Comparison of ENCODE assay signal across 3 worm cellular contexts in the genomic region with DNA sequence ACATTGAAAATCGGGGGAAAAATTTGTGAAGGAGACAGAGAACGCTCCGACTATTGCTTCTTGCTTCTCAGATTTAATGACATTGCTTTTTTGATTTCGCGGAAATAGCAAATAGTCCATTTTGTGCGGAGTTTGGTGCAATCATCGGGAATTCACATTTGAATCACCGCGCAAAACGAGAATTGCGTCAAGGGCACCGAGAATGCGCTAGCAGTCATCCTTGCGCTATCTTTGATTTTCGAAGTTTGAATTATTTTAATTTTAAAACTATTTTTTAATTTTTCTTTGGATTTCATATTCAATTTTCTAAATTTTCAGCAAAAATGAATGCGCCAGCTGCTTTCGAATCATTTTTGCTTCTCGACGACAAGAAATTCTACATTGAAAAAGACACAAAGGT.
TF ChIP-seq lines count a peak whose summit lies in the region.

rpb-11 (plus strand) TSS at position 319 of the 400 bp plus-strand sequence.

TF ChIP-seq in whole organism, L1 larva, 84 proteins besides CTCF, POLR2A, EP300 and RAD21 (continued from another document and continues in another):
- TF ChIP-seq unc-130 (tag; optimal IDR thresholded peaks at IDR 0.05; lab: Kevin White, UChicago) = peak; percentile 96
- peak; percentile 71 for TF ChIP-seq F16B12.6 (tag; optimal IDR thresholded peaks at IDR 0.05; lab: Kevin White, UChicago)
- TF ChIP-seq elt-3 (tag; optimal IDR thresholded peaks at IDR 0.05; lab: Kevin White, UChicago) = peak in 4 of 6 experiments; percentile 52 to 93 (median 80)
- no peak for TF ChIP-seq Y116A8C.19 (tag; optimal IDR thresholded peaks at IDR 0.05; lab: Kevin White, UChicago; ENCODE audit: borderline replicate concordance)
- peak; percentile 86 for TF ChIP-seq aly-2 (tag; optimal IDR thresholded peaks at IDR 0.05; lab: Kevin White, UChicago)
- TF ChIP-seq dsc-1 (tag; optimal IDR thresholded peaks at IDR 0.05; lab: Kevin White, UChicago) = peak; percentile 96
- TF ChIP-seq unc-62 (GFP tag; optimal IDR thresholded peaks at IDR 0.05; lab: Kevin White, UChicago) = peak; percentile 16
- no peak for TF ChIP-seq hlh-17 (GFP tag; optimal IDR thresholded peaks at IDR 0.05; lab: Kevin White, UChicago; ENCODE audit: borderline replicate concordance)
- TF ChIP-seq efl-1 (optimal IDR thresholded peaks at IDR 0.05; lab: Kevin White, UChicago) = peak; percentile 95 to 99
- TF ChIP-seq efl-1 (GFP tag; optimal IDR thresholded peaks at IDR 0.05 in 1 of 2; lab: Kevin White, UChicago) = peak; percentile 99 to 100
- TF ChIP-seq mep-1 (tag; optimal IDR thresholded peaks at IDR 0.05; lab: Kevin White, UChicago) = peak; percentile 99
- TF ChIP-seq ama-1 (optimal IDR thresholded peaks at IDR 0.05; lab: Kevin White, UChicago) = peak; percentile 82
- TF ChIP-seq hpl-2 (GFP tag; optimal IDR thresholded peaks at IDR 0.05; lab: Kevin White, UChicago) = peak; percentile 68
- peak in 1 of 2 experiments; percentile 88 for TF ChIP-seq ztf-11 (tag; optimal IDR thresholded peaks at IDR 0.05; lab: Kevin White, UChicago)
- no peak for TF ChIP-seq alr-1 (tag; optimal IDR thresholded peaks at IDR 0.05; lab: Kevin White, UChicago; ENCODE audit: borderline replicate concordance)
- TF ChIP-seq C34B4.2 (tag; optimal IDR thresholded peaks at IDR 0.05; lab: Kevin White, UChicago) = peak; percentile 69
- TF ChIP-seq ces-1 (GFP tag; optimal IDR thresholded peaks at IDR 0.05; lab: Kevin White, UChicago) = no peak
- peak; percentile 90 for TF ChIP-seq jun-1 (tag; optimal IDR thresholded peaks at IDR 0.05; lab: Kevin White, UChicago)
- peak in 1 of 2 experiments; percentile 86 for TF ChIP-seq mdl-1 (tag; optimal IDR thresholded peaks at IDR 0.05; lab: Kevin White, UChicago)
- peak; percentile 97 for TF ChIP-seq snu-23 (GFP tag; optimal IDR thresholded peaks at IDR 0.05; lab: Kevin White, UChicago)
- no peak for TF ChIP-seq tlp-1 (tag; optimal IDR thresholded peaks at IDR 0.05; lab: Kevin White, UChicago)
- peak; percentile 99 to 100 for TF ChIP-seq lin-35 (GFP tag; optimal IDR thresholded peaks at IDR 0.05; lab: Kevin White, UChicago)
- no peak for TF ChIP-seq ceh-63 (GFP tag; optimal IDR thresholded peaks at IDR 0.05; lab: Kevin White, UChicago)
- peak; percentile 95 for TF ChIP-seq swsn-7 (tag; optimal IDR thresholded peaks at IDR 0.05; lab: Kevin White, UChicago)
- TF ChIP-seq nhr-19 (GFP tag; conservative IDR thresholded peaks at IDR 0.05; lab: Robert Waterston, UW) = peak; percentile 96
- no peak for TF ChIP-seq pqm-1 (tag; optimal IDR thresholded peaks at IDR 0.05; lab: Kevin White, UChicago)
- TF ChIP-seq hlh-4 (tag; optimal IDR thresholded peaks at IDR 0.05; lab: Kevin White, UChicago) = no peak
- peak; percentile 98 for TF ChIP-seq C16A3.4 (tag; optimal IDR thresholded peaks at IDR 0.05; lab: Kevin White, UChicago)
- peak; percentile 90 for TF ChIP-seq lin-15B (tag; optimal IDR thresholded peaks at IDR 0.05; lab: Kevin White, UChicago)
- TF ChIP-seq elt-2 (tag; optimal IDR thresholded peaks at IDR 0.05; lab: Kevin White, UChicago) = peak; percentile 84
- peak; percentile 85 for TF ChIP-seq C04F5.9 (tag; optimal IDR thresholded peaks at IDR 0.05; lab: Kevin White, UChicago)
- TF ChIP-seq skn-1 (tag; optimal IDR thresholded peaks at IDR 0.05; lab: Kevin White, UChicago) = peak; percentile 90
- no peak for TF ChIP-seq nhr-12 (tag; optimal IDR thresholded peaks at IDR 0.05; lab: Kevin White, UChicago)
- TF ChIP-seq xbp-1 (tag; optimal IDR thresholded peaks at IDR 0.05; lab: Kevin White, UChicago) = peak; percentile 95
- peak; percentile 93 for TF ChIP-seq fkh-8 (tag; optimal IDR thresholded peaks at IDR 0.05; lab: Kevin White, UChicago)
- TF ChIP-seq aha-1 (tag; optimal IDR thresholded peaks at IDR 0.05; lab: Kevin White, UChicago) = peak; percentile 55
- peak; percentile 64 for TF ChIP-seq fkh-10 (GFP tag; optimal IDR thresholded peaks at IDR 0.05; lab: Kevin White, UChicago)
- TF ChIP-seq nhr-237 (tag; optimal IDR thresholded peaks at IDR 0.05; lab: Kevin White, UChicago) = peak; percentile 66
- no peak for TF ChIP-seq sptf-1 (tag; optimal IDR thresholded peaks at IDR 0.05; lab: Kevin White, UChicago)
- TF ChIP-seq unc-98 (GFP tag; IDR thresholded peaks at IDR 0.05; lab: Robert Waterston, UW) = peak; percentile 58; the same call in 1 of the 2 replicates
- peak; percentile 98 for TF ChIP-seq lin-39 (tag; optimal IDR thresholded peaks at IDR 0.05; lab: Kevin White, UChicago)

TF ChIP-seq in whole organism, L3 larva, 47 proteins besides CTCF, POLR2A, EP300 and RAD21 (continued from another document):
- peak; percentile 93 for TF ChIP-seq nfya-1 (tag; optimal IDR thresholded peaks at IDR 0.05; lab: Kevin White, UChicago; ENCODE audit: insufficient read depth)
- TF ChIP-seq lin-39 (tag; optimal IDR thresholded peaks at IDR 0.05; lab: Kevin White, UChicago) = peak; percentile 67
- TF ChIP-seq ceh-16 (tag; optimal IDR thresholded peaks at IDR 0.05; lab: Kevin White, UChicago) = no peak
- TF ChIP-seq nhr-237 (tag; optimal IDR thresholded peaks at IDR 0.05; lab: Kevin White, UChicago) = no peak
- TF ChIP-seq nhr-28 (tag; optimal IDR thresholded peaks at IDR 0.05; lab: Kevin White, UChicago) = no peak
- TF ChIP-seq pqm-1 (tag; optimal IDR thresholded peaks at IDR 0.05; lab: Kevin White, UChicago) = peak; percentile 56
- TF ChIP-seq mdl-1 (tag; optimal IDR thresholded peaks at IDR 0.05; lab: Kevin White, UChicago) = no peak
- peak; percentile 58 for TF ChIP-seq hmg-11 (tag; optimal IDR thresholded peaks at IDR 0.05; lab: Kevin White, UChicago)
- TF ChIP-seq nhr-11 (tag; optimal IDR thresholded peaks at IDR 0.05; lab: Kevin White, UChicago) = no peak
- TF ChIP-seq R02D3.7 (tag; optimal IDR thresholded peaks at IDR 0.05; lab: Kevin White, UChicago) = peak; percentile 85
- TF ChIP-seq ceh-28 (tag; optimal IDR thresholded peaks at IDR 0.05; lab: Kevin White, UChicago) = peak; percentile 81
- TF ChIP-seq nhr-67 (tag; optimal IDR thresholded peaks at IDR 0.05; lab: Kevin White, UChicago) = no peak
- peak; percentile 84 for TF ChIP-seq nhr-25 (tag; optimal IDR thresholded peaks at IDR 0.05; lab: Kevin White, UChicago)
- TF ChIP-seq pha-4 (tag; optimal IDR thresholded peaks at IDR 0.05; lab: Kevin White, UChicago) = peak; percentile 98
- no peak for TF ChIP-seq ama-1 (optimal IDR thresholded peaks at IDR 0.05; lab: Kevin White, UChicago)
- TF ChIP-seq nhr-12 (tag; optimal IDR thresholded peaks at IDR 0.05; lab: Kevin White, UChicago) = no peak
- TF ChIP-seq eor-1 (tag; optimal IDR thresholded peaks at IDR 0.05; lab: Kevin White, UChicago) = no peak
- peak; percentile 26 for TF ChIP-seq unc-62 (GFP tag; optimal IDR thresholded peaks at IDR 0.05; lab: Kevin White, UChicago)
- TF ChIP-seq egl-5 (tag; optimal IDR thresholded peaks at IDR 0.05; lab: Kevin White, UChicago) = no peak
- peak; percentile 91 for TF ChIP-seq tbx-2 (tag; optimal IDR thresholded peaks at IDR 0.05; lab: Kevin White, UChicago)
- TF ChIP-seq ZK546.5 (tag; optimal IDR thresholded peaks at IDR 0.05; lab: Kevin White, UChicago) = no peak
- TF ChIP-seq fkh-10 (GFP tag; optimal IDR thresholded peaks at IDR 0.05; lab: Kevin White, UChicago) = peak; percentile 81
- no peak for TF ChIP-seq egl-27 (tag; optimal IDR thresholded peaks at IDR 0.05; lab: Kevin White, UChicago)
- no peak for TF ChIP-seq elt-3 (tag; optimal IDR thresholded peaks at IDR 0.05; lab: Kevin White, UChicago)
- TF ChIP-seq elt-1 (tag; optimal IDR thresholded peaks at IDR 0.05; lab: Kevin White, UChicago) = peak; percentile 66
- TF ChIP-seq sea-2 (GFP tag; optimal IDR thresholded peaks at IDR 0.05; lab: Kevin White, UChicago) = no peak
- peak; percentile 56 for TF ChIP-seq aly-2 (tag; optimal IDR thresholded peaks at IDR 0.05; lab: Kevin White, UChicago)
- no peak for TF ChIP-seq mml-1 (tag; optimal IDR thresholded peaks at IDR 0.05; lab: Kevin White, UChicago)
- peak; percentile 44 for TF ChIP-seq zag-1 (tag; optimal IDR thresholded peaks at IDR 0.05; lab: Kevin White, UChicago)

TF ChIP-seq in whole organism, young adult, 124 proteins besides CTCF, POLR2A, EP300 and RAD21 (continued from another document and continues in another):
- peak; percentile 12 for TF ChIP-seq nhr-90 (tag; optimal IDR thresholded peaks at IDR 0.05; lab: Kevin White, UChicago)
- no peak for TF ChIP-seq nhr-120 (GFP tag; IDR thresholded peaks at IDR 0.05; lab: Robert Waterston, UW)
- peak; percentile 82 for TF ChIP-seq lir-1 (GFP tag; conservative IDR thresholded peaks at IDR 0.05; lab: Robert Waterston, UW)
- TF ChIP-seq F57A8.1 (GFP tag; optimal IDR thresholded peaks at IDR 0.05; lab: Kevin White, UChicago) = no peak
- peak; percentile 74 for TF ChIP-seq xnd-1 (tag; optimal IDR thresholded peaks at IDR 0.05; lab: Kevin White, UChicago)
- TF ChIP-seq chd-7 (tag; optimal IDR thresholded peaks at IDR 0.05; lab: Kevin White, UChicago) = peak; percentile 63
- no peak for TF ChIP-seq aptf-2 (GFP tag; conservative IDR thresholded peaks at IDR 0.05; lab: Robert Waterston, UW)
- TF ChIP-seq nfya-2 (GFP tag; IDR thresholded peaks at IDR 0.05; lab: Robert Waterston, UW) = no peak
- TF ChIP-seq lag-1 (GFP tag; IDR thresholded peaks at IDR 0.05; lab: Robert Waterston, UW) = no peak
- peak; percentile 72 for TF ChIP-seq ceh-27 (GFP tag; optimal IDR thresholded peaks at IDR 0.05; lab: Kevin White, UChicago)
- TF ChIP-seq Y67H2A.10 (GFP tag; conservative IDR thresholded peaks at IDR 0.05; lab: Robert Waterston, UW) = no peak
- no peak for TF ChIP-seq mxl-1 (tag; optimal IDR thresholded peaks at IDR 0.05; lab: Kevin White, UChicago)
- TF ChIP-seq mes-4 (tag; optimal IDR thresholded peaks at IDR 0.05; lab: Kevin White, UChicago) = no peak
- no peak for TF ChIP-seq ets-4 (GFP tag; optimal IDR thresholded peaks at IDR 0.05; lab: Kevin White, UChicago)
- TF ChIP-seq sdz-38 (tag; optimal IDR thresholded peaks at IDR 0.05; lab: Kevin White, UChicago) = no peak
- TF ChIP-seq Y79H2A.3 (GFP tag; conservative IDR thresholded peaks at IDR 0.05; lab: Robert Waterston, UW) = no peak
- peak; percentile 2 for TF ChIP-seq B0261.1 (tag; optimal IDR thresholded peaks at IDR 0.05; lab: Kevin White, UChicago)
- TF ChIP-seq ccch-3 (GFP tag; optimal IDR thresholded peaks at IDR 0.05; lab: Kevin White, UChicago) = no peak
- TF ChIP-seq hlh-12 (tag; optimal IDR thresholded peaks at IDR 0.05; lab: Kevin White, UChicago) = no peak
- TF ChIP-seq snpc-1.3 (tag; optimal IDR thresholded peaks at IDR 0.05; lab: Kevin White, UChicago; ENCODE audit: insufficient read depth) = no peak
- 0 out of 2 replicates have a peak, but pooled peaks have one; percentile 63 for TF ChIP-seq let-526 (GFP tag; IDR thresholded peaks at IDR 0.05; lab: Robert Waterston, UW)
- TF ChIP-seq F52B5.7 (tag; optimal IDR thresholded peaks at IDR 0.05; lab: Kevin White, UChicago) = no peak
- TF ChIP-seq egl-44 (GFP tag; IDR thresholded peaks at IDR 0.05; lab: Robert Waterston, UW) = 0 out of 2 replicates have a peak, but pooled peaks have one; percentile 28
- peak; percentile 91 for TF ChIP-seq dox-1 (GFP tag; IDR thresholded peaks at IDR 0.05; lab: Robert Waterston, UW)
- TF ChIP-seq cebp-1 (GFP tag; IDR thresholded peaks at IDR 0.05; lab: Robert Waterston, UW) = no peak
- TF ChIP-seq cebp-1 (tag; optimal IDR thresholded peaks at IDR 0.05; lab: Kevin White, UChicago) = peak; percentile 88
- no peak for TF ChIP-seq hlh-26 (GFP tag; conservative IDR thresholded peaks at IDR 0.05; lab: Robert Waterston, UW)
- TF ChIP-seq lin-35 (GFP tag; optimal IDR thresholded peaks at IDR 0.05; lab: Kevin White, UChicago) = peak; percentile 80 to 98 (median 90)
- TF ChIP-seq C06A6.2 (GFP tag; conservative IDR thresholded peaks at IDR 0.05; lab: Robert Waterston, UW) = peak; percentile 83
- TF ChIP-seq die-1 (tag; optimal IDR thresholded peaks at IDR 0.05; lab: Kevin White, UChicago) = no peak
- no peak for TF ChIP-seq ama-1 (optimal IDR thresholded peaks at IDR 0.05; lab: Kevin White, UChicago)
- no peak for TF ChIP-seq ama-1 (GFP tag; optimal IDR thresholded peaks at IDR 0.05; lab: Kevin White, UChicago)
- peak; percentile 91 for TF ChIP-seq madf-6 (GFP tag; IDR thresholded peaks at IDR 0.05; lab: Robert Waterston, UW)
- TF ChIP-seq lsl-1 (GFP tag; optimal IDR thresholded peaks at IDR 0.05; lab: Kevin White, UChicago) = peak; percentile 79
- no peak for TF ChIP-seq tbx-9 (tag; optimal IDR thresholded peaks at IDR 0.05; lab: Kevin White, UChicago; ENCODE audit: borderline replicate concordance)
- TF ChIP-seq hsf-1 (GFP tag; IDR thresholded peaks at IDR 0.05; lab: Robert Waterston, UW) = peak; percentile 74
- no peak for TF ChIP-seq F55B11.4 (tag; optimal IDR thresholded peaks at IDR 0.05; lab: Kevin White, UChicago; ENCODE audit: borderline replicate concordance, insufficient read depth)
- TF ChIP-seq ztf-28 (GFP tag; IDR thresholded peaks at IDR 0.05; lab: Robert Waterston, UW) = 0 out of 2 replicates have a peak, but pooled peaks have one; percentile 33
- peak; percentile 96 for TF ChIP-seq mcd-1 (GFP tag; IDR thresholded peaks at IDR 0.05; lab: Robert Waterston, UW)
- no peak for TF ChIP-seq egl-18 (GFP tag; IDR thresholded peaks at IDR 0.05; lab: Robert Waterston, UW)
- TF ChIP-seq pha-4 (tag; optimal IDR thresholded peaks at IDR 0.05; lab: Kevin White, UChicago) = peak; percentile 48
- no peak for TF ChIP-seq T26A5.8 (tag; optimal IDR thresholded peaks at IDR 0.05; lab: Kevin White, UChicago)
- TF ChIP-seq tlf-1 (GFP tag; optimal IDR thresholded peaks at IDR 0.05; lab: Kevin White, UChicago) = peak; percentile 91
- TF ChIP-seq snpc-3.4 (tag; optimal IDR thresholded peaks at IDR 0.05; lab: Kevin White, UChicago) = peak; percentile 77
- TF ChIP-seq akir-1 (GFP tag; optimal IDR thresholded peaks at IDR 0.05; lab: Kevin White, UChicago) = no peak
- TF ChIP-seq him-1 (tag; optimal IDR thresholded peaks at IDR 0.05; lab: Kevin White, UChicago) = peak; percentile 38
- TF ChIP-seq unc-130 (GFP tag; optimal IDR thresholded peaks at IDR 0.05; lab: Kevin White, UChicago) = peak; percentile 67
- TF ChIP-seq ceh-79 (tag; optimal IDR thresholded peaks at IDR 0.05; lab: Kevin White, UChicago) = no peak
- TF ChIP-seq ceh-100 (GFP tag; IDR thresholded peaks at IDR 0.05; lab: Robert Waterston, UW) = peak; percentile 95
- TF ChIP-seq nfya-1 (tag; optimal IDR thresholded peaks at IDR 0.05; lab: Kevin White, UChicago; ENCODE audit: borderline replicate concordance, insufficient read depth) = no peak
- TF ChIP-seq efl-1 (GFP tag; optimal IDR thresholded peaks at IDR 0.05; lab: Kevin White, UChicago) = peak; percentile 91
- TF ChIP-seq F57C9.4 (tag; optimal IDR thresholded peaks at IDR 0.05; lab: Kevin White, UChicago) = no peak
- TF ChIP-seq ztf-26 (tag; optimal IDR thresholded peaks at IDR 0.05; lab: Kevin White, UChicago) = peak; percentile 83
- TF ChIP-seq K12H6.12 (tag; optimal IDR thresholded peaks at IDR 0.05; lab: Kevin White, UChicago) = peak; percentile 62
- peak; percentile 99 for TF ChIP-seq lin-54 (GFP tag; optimal IDR thresholded peaks at IDR 0.05; lab: Kevin White, UChicago)
- no peak for TF ChIP-seq fkh-3 (tag; optimal IDR thresholded peaks at IDR 0.05; lab: Kevin White, UChicago)
- no peak for TF ChIP-seq snpc-4 (GFP tag; optimal IDR thresholded peaks at IDR 0.05; lab: Kevin White, UChicago)
- peak; percentile 56 to 88 (median 84) for TF ChIP-seq snpc-4 (tag; optimal IDR thresholded peaks at IDR 0.05; lab: Kevin White, UChicago)
- TF ChIP-seq zfh-2 (GFP tag; conservative IDR thresholded peaks at IDR 0.05; lab: Robert Waterston, UW) = no peak
- TF ChIP-seq ceh-40 (GFP tag; IDR thresholded peaks at IDR 0.05; lab: Robert Waterston, UW) = no peak
- TF ChIP-seq ztf-25 (GFP tag; IDR thresholded peaks at IDR 0.05; lab: Robert Waterston, UW) = no peak
- peak; percentile 72 for TF ChIP-seq ceh-91 (GFP tag; IDR thresholded peaks at IDR 0.05; lab: Robert Waterston, UW)
- TF ChIP-seq sptf-2 (GFP tag; optimal IDR thresholded peaks at IDR 0.05; lab: Kevin White, UChicago) = no peak
- TF ChIP-seq B0035.1 (tag; optimal IDR thresholded peaks at IDR 0.05; lab: Kevin White, UChicago) = peak; percentile 65
- TF ChIP-seq pbrm-1 (GFP tag; IDR thresholded peaks at IDR 0.05; lab: Robert Waterston, UW) = peak; percentile 90; the same call in 1 of the 2 replicates
- TF ChIP-seq D2030.7 (GFP tag; IDR thresholded peaks at IDR 0.05; lab: Robert Waterston, UW) = peak; percentile 86
